Worm (Caenorhabditis elegans) whole organism, L2 larva: Measurements from ENCODE around the gene Y45F3A.9.

Experiments
- C34F6.9 ChIP-seq: fragments of 150-350 bp; optimal IDR thresholded peaks from 2 replicates; lab custom pipeline; 2014; ENCODE audit warnings: missing biosample characterization, missing genetic modification characterization
- F13H6.1 ChIP-seq: sonication (generic microtip); optimal IDR thresholded peaks from 2 replicates; lab custom pipeline; 2016; ENCODE audit warnings: missing genetic modification characterization, missing compliant biosample characterization
- R02D3.7 ChIP-seq: fragments of 150-350 bp; optimal IDR thresholded peaks from 2 replicates; lab custom pipeline; 2014; ENCODE audit warnings: missing biosample characterization, missing genetic modification characterization
- ZK546.5 ChIP-seq: sonication (generic microtip); optimal IDR thresholded peaks from 2 replicates; lab custom pipeline; 2017; ENCODE audit warnings: missing biosample characterization, missing genetic modification characterization
- alr-1 ChIP-seq: fragments of 150-350 bp; optimal IDR thresholded peaks from 2 replicates; lab custom pipeline; 2014; ENCODE audit warnings: missing biosample characterization, missing genetic modification characterization
- aly-2 ChIP-seq: fragments of 150-350 bp; optimal IDR thresholded peaks from 2 replicates; lab custom pipeline; 2014; ENCODE audit warnings: missing biosample characterization, missing genetic modification characterization
- ama-1 ChIP-seq: fragments of 150-350 bp; optimal IDR thresholded peaks from 2 replicates; lab custom pipeline; 2018; ENCODE audit warnings: inconsistent platforms
- blmp-1 ChIP-seq: sonication (generic microtip); optimal IDR thresholded peaks from 2 replicates; lab custom pipeline; 2017; ENCODE audit warnings: missing genetic modification characterization, mild to moderate bottlenecking, missing compliant biosample characterization, antibody characterized with exemption, moderate library complexity; ENCODE audit not compliant: insufficient read depth
- ceh-16 ChIP-seq: fragments of 150-350 bp; optimal IDR thresholded peaks from 2 replicates; lab custom pipeline; 2014; ENCODE audit warnings: missing biosample characterization, missing genetic modification characterization
- crh-2 ChIP-seq: sonication (generic microtip); optimal IDR thresholded peaks from 2 replicates; lab custom pipeline; 2017; ENCODE audit warnings: missing biosample characterization, missing genetic modification characterization
- dmd-4 ChIP-seq: sonication (generic microtip); optimal IDR thresholded peaks from 2 replicates; lab custom pipeline; 2017; ENCODE audit warnings: missing biosample characterization, missing genetic modification characterization
- egl-27 ChIP-seq: sonication (generic microtip); optimal IDR thresholded peaks from 3 replicates; lab custom pipeline; 2017; ENCODE audit warnings: missing biosample characterization, missing genetic modification reagents, missing genetic modification characterization
- elt-1 ChIP-seq: fragments of 150-350 bp; optimal IDR thresholded peaks from 2 replicates; lab custom pipeline; 2014; ENCODE audit warnings: missing biosample characterization, missing genetic modification characterization
- elt-3 ChIP-seq: sonication (generic microtip); optimal IDR thresholded peaks from 2 replicates; lab custom pipeline; 2017; ENCODE audit warnings: missing biosample characterization, missing genetic modification characterization
- fos-1 ChIP-seq: fragments of 150-350 bp; optimal IDR thresholded peaks from 2 replicates; lab custom pipeline; 2014; ENCODE audit warnings: missing biosample characterization, missing genetic modification characterization
- gmeb-1 ChIP-seq: fragments of 150-350 bp; optimal IDR thresholded peaks from 2 replicates; lab custom pipeline; 2014; ENCODE audit warnings: missing biosample characterization, missing genetic modification characterization
- lin-13 ChIP-seq: fragments of 150-350 bp; optimal IDR thresholded peaks from 2 replicates; lab custom pipeline; 2014; ENCODE audit warnings: missing biosample characterization, missing genetic modification reagents, missing genetic modification characterization
- lin-39 ChIP-seq: fragments of 150-350 bp; optimal IDR thresholded peaks from 2 replicates; lab custom pipeline; 2014; ENCODE audit warnings: missing biosample characterization, missing genetic modification reagents, missing genetic modification characterization
- lsy-2 ChIP-seq, 2 experiments: fragments of 150-350 bp in 1 of 2; sonication (generic microtip) in 1 of 2; optimal IDR thresholded peaks; 2 replicates each; lab custom pipeline; 2014 to 2017; ENCODE audit warnings: missing biosample characterization in 2 of 2, missing genetic modification characterization in 2 of 2
- mbf-1 ChIP-seq: sonication (generic microtip); optimal IDR thresholded peaks from 2 replicates; lab custom pipeline; 2017; ENCODE audit warnings: missing biosample characterization, missing genetic modification characterization
- mdl-1 ChIP-seq, 2 experiments: fragments of 150-350 bp in 1 of 2; sonication (generic microtip) in 1 of 2; optimal IDR thresholded peaks; 2 replicates each; lab custom pipeline; 2017; ENCODE audit warnings: missing biosample characterization in 2 of 2, missing genetic modification characterization in 2 of 2
- nhr-11 ChIP-seq: fragments of 150-350 bp; optimal IDR thresholded peaks from 2 replicates; lab custom pipeline; 2014; ENCODE audit warnings: missing biosample characterization, missing genetic modification characterization
- nhr-129 ChIP-seq: fragments of 150-350 bp; optimal IDR thresholded peaks from 2 replicates; lab custom pipeline; 2014; ENCODE audit warnings: missing biosample characterization, missing genetic modification characterization
- nhr-21 ChIP-seq: fragments of 150-350 bp; optimal IDR thresholded peaks from 2 replicates; lab custom pipeline; 2014; ENCODE audit warnings: missing biosample characterization, missing genetic modification characterization
- nhr-25 ChIP-seq: fragments of 150-350 bp; sonication (generic microtip); optimal IDR thresholded peaks from 3 replicates; lab custom pipeline; 2014; ENCODE audit warnings: missing biosample characterization, missing genetic modification characterization
- nhr-6 ChIP-seq: fragments of 150-350 bp; optimal IDR thresholded peaks from 2 replicates; lab custom pipeline; 2014; ENCODE audit warnings: missing biosample characterization, missing genetic modification characterization
- nhr-77 ChIP-seq: fragments of 150-350 bp; optimal IDR thresholded peaks from 2 replicates; lab custom pipeline; 2014; ENCODE audit warnings: missing biosample characterization, missing genetic modification characterization
- peb-1 ChIP-seq: fragments of 150-350 bp; optimal IDR thresholded peaks from 2 replicates; lab custom pipeline; 2014; ENCODE audit warnings: missing biosample characterization, missing genetic modification characterization
- sem-4 ChIP-seq: fragments of 150-350 bp; optimal IDR thresholded peaks from 2 replicates; lab custom pipeline; 2014; ENCODE audit warnings: missing biosample characterization, missing genetic modification reagents, missing genetic modification characterization
- skn-1 ChIP-seq: sonication (generic microtip); optimal IDR thresholded peaks from 2 replicates; lab custom pipeline; 2017; ENCODE audit warnings: missing biosample characterization, missing genetic modification characterization
- sma-3 ChIP-seq: sonication (generic microtip); optimal IDR thresholded peaks from 2 replicates; lab custom pipeline; 2016; ENCODE audit warnings: missing genetic modification reagents, missing genetic modification characterization, missing compliant biosample characterization
- sma-9 ChIP-seq, 2 experiments: fragments of 150-350 bp in 1 of 2; sonication (generic microtip) in 1 of 2; optimal IDR thresholded peaks; 2 replicates each; lab custom pipeline; 2014 to 2016; ENCODE audit warnings: missing genetic modification characterization in 2 of 2, mild to moderate bottlenecking in 1 of 2, missing biosample characterization in 1 of 2, missing compliant biosample characterization in 1 of 2, missing genetic modification reagents in 1 of 2, moderate library complexity in 1 of 2
- snpc-4 ChIP-seq: fragments of 150-350 bp; optimal IDR thresholded peaks from 2 replicates; lab custom pipeline; 2014; ENCODE audit warnings: missing biosample characterization, missing genetic modification characterization
- unc-39 ChIP-seq: fragments of 150-350 bp; optimal IDR thresholded peaks from 2 replicates; lab custom pipeline; 2014; ENCODE audit warnings: missing biosample characterization, missing genetic modification characterization
- unc-55 ChIP-seq: fragments of 150-350 bp; sonication (generic microtip); optimal IDR thresholded peaks from 3 replicates; lab custom pipeline; 2014; ENCODE audit warnings: missing biosample characterization, missing genetic modification reagents, missing genetic modification characterization
- unc-62 ChIP-seq: fragments of 150-350 bp; optimal IDR thresholded peaks from 2 replicates; lab custom pipeline; 2014; ENCODE audit warnings: missing biosample characterization, missing genetic modification reagents, missing genetic modification characterization
- zag-1 ChIP-seq: fragments of 150-350 bp; optimal IDR thresholded peaks from 2 replicates; lab custom pipeline; 2014; ENCODE audit warnings: missing biosample characterization, missing genetic modification characterization
- ztf-4 ChIP-seq: fragments of 150-350 bp; optimal IDR thresholded peaks from 2 replicates; lab custom pipeline; 2014; ENCODE audit warnings: missing biosample characterization, missing genetic modification characterization

Y45F3A.9 gene

DNA sequence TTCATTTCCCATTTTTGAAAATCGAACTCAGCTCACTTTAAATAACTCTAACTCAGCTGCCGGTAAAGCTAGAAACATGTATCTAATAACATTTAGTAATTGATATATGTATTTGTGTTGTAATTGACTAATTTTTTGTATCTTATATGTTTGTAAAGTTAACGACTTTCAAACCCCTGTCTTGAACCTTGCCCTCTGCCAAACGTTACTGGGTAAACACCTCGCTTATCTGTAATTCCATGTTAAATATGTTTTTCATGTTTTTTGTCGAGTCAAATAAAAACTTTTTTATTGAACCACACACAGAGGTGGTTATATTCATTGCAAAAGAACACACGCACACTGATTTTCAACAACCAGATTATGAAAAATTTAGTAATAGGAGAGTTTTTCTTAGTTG, 34.8 kb upstream of the Y45F3A.9 start:
- TF ChIP-seq nhr-25 (tag; lab: Kevin White, UChicago), result no peak
- peak; percentile 42 for TF ChIP-seq lin-39 (tag; lab: Kevin White, UChicago)
- TF ChIP-seq peb-1 (tag; lab: Kevin White, UChicago), result no peak
- no peak for TF ChIP-seq fos-1
- no peak for TF ChIP-seq unc-39 (tag; lab: Kevin White, UChicago)
- TF ChIP-seq crh-2 (tag; lab: Kevin White, UChicago), result peak; percentile 5

DNA sequence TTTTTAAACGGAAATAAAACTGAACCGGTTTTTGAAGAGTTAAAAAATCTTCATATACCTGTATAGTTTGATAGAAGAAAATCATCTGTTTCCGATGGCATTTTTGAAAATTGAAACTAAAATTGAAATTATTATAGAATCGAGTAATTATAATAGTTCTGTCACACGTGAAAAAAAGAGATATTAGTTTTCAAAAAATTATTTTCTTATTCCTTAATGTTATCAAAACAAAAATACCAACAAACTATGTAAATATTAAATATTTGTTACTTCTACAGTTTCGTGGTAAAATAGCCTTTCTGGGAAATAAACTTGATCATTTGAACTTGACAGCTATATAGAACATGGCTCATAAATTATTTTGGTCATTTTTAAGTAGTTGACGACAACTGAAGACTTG, 34.1 kb upstream of the Y45F3A.9 start, which contains the start of gene swt-4:
Gene swt-4, minus strand, starts transcription at position 101 of the 400 bp plus-strand sequence.
- TF ChIP-seq elt-3 (no peak), nhr-11 (tag; lab: Kevin White, UChicago) (no peak), zag-1 (tag; lab: Kevin White, UChicago) (no peak), sma-3 (GFP tag; lab: Kevin White, UChicago) (no peak), nhr-6 (tag; lab: Kevin White, UChicago) (no peak), mbf-1 (no peak)
- TF ChIP-seq, all 48 proteins: peak for 0

DNA sequence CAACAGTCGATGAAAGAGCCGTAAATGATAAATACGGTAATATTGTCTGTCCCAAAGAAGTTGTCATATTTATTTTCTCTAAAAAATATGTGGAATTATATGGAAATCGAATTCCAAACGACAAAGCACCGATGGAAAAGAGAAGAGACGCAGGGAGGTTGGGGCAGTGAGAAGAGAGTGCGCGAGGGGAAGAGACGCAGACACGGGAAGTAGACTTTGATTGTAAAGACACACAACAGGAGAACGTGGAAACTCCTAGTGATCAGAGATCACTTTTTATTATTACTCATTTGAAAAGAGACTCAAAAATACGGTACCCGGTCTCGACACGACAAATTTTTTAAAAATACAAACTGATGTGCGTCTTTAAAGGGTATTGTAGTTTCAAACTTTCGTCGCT, 33.4 kb upstream of the Y45F3A.9 start:
- TF ChIP-seq ceh-16 (tag; lab: Kevin White, UChicago), result no peak
- TF ChIP-seq lsy-2 (tag; optimal IDR thresholded peaks at IDR 0.05; lab: Kevin White, UChicago), result peak; percentile 18 to 71
- TF ChIP-seq sma-9 (GFP tag; optimal IDR thresholded peaks at IDR 0.05; lab: Kevin White, UChicago), result peak; percentile 74
- no peak for TF ChIP-seq sma-9 (tag; optimal IDR thresholded peaks at IDR 0.05; lab: Kevin White, UChicago)
- TF ChIP-seq skn-1 (tag; lab: Kevin White, UChicago), result no peak
- TF ChIP-seq nhr-25 (tag; lab: Kevin White, UChicago), result peak; percentile 24
- no peak for TF ChIP-seq peb-1 (tag; lab: Kevin White, UChicago)
- TF ChIP-seq blmp-1 (tag; lab: Kevin White, UChicago), result no peak
- TF ChIP-seq alr-1, result no peak
- peak; percentile 21 for TF ChIP-seq nhr-21
- TF ChIP-seq snpc-4 (tag; lab: Kevin White, UChicago), result no peak
- TF ChIP-seq mdl-1 (tag; optimal IDR thresholded peaks at IDR 0.05; lab: Kevin White, UChicago), result peak in 1 of 2 experiments; percentile 27
- no peak for TF ChIP-seq ztf-4 (tag; lab: Kevin White, UChicago)
- peak; percentile 73 for TF ChIP-seq crh-2 (tag; lab: Kevin White, UChicago)
- TF ChIP-seq F13H6.1 (tag; lab: Kevin White, UChicago), result peak; percentile 56
- TF ChIP-seq sem-4, result no peak
- peak; percentile 1 for TF ChIP-seq gmeb-1 (tag; lab: Kevin White, UChicago)
- peak; percentile 43 for TF ChIP-seq unc-55
- peak; percentile 41 for TF ChIP-seq C34F6.9
- TF ChIP-seq ZK546.5 (tag; lab: Kevin White, UChicago), result no peak

DNA sequence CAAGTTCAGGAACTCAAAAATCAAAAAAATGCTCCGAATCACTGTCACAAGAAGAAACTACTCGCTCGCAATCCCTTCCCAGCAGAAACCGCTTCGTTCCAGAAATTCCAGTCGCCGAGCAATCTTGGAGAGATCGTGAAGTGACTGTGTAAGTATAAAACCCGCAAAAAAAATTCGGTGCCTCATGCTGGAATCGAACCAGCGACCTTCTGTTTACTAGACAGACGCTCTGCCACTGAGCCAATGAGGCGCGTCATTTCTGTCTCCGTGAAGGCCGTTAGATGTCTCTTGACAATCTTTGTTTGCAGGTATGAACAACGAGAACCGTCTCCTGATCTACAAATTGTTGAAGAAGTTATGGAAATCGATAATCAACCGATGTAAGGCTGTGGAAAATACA, 29.6 kb upstream of the Y45F3A.9 start:
- peak; percentile 12 for TF ChIP-seq unc-55
- TF ChIP-seq sma-3 (GFP tag; lab: Kevin White, UChicago), result peak; percentile 41
- TF ChIP-seq lin-39 (tag; lab: Kevin White, UChicago), result no peak
- TF ChIP-seq lsy-2 (tag; optimal IDR thresholded peaks at IDR 0.05; lab: Kevin White, UChicago), result peak in 1 of 2 experiments; percentile 47
- no peak for TF ChIP-seq dmd-4 (tag; lab: Kevin White, UChicago)
- TF ChIP-seq nhr-129 (tag; lab: Kevin White, UChicago), result peak; percentile 73
- TF ChIP-seq C34F6.9, result peak; percentile 26
- TF ChIP-seq zag-1 (tag; lab: Kevin White, UChicago), result no peak
- TF ChIP-seq snpc-4 (tag; lab: Kevin White, UChicago), result no peak
- TF ChIP-seq nhr-77 (tag; lab: Kevin White, UChicago), result no peak
- no peak for TF ChIP-seq mbf-1
- TF ChIP-seq crh-2 (tag; lab: Kevin White, UChicago), result no peak
- no peak for TF ChIP-seq elt-3
- peak; percentile 47 for TF ChIP-seq fos-1
- TF ChIP-seq elt-1 (tag; lab: Kevin White, UChicago), result no peak
- TF ChIP-seq nhr-21, result peak; percentile 17
- TF ChIP-seq aly-2 (tag; lab: Kevin White, UChicago), result no peak
- TF ChIP-seq sma-9 (GFP tag; optimal IDR thresholded peaks at IDR 0.05; lab: Kevin White, UChicago), result peak; percentile 22
- TF ChIP-seq sma-9 (tag; optimal IDR thresholded peaks at IDR 0.05; lab: Kevin White, UChicago), result no peak
- no peak for TF ChIP-seq ceh-16 (tag; lab: Kevin White, UChicago)
- TF ChIP-seq lin-13, result peak; percentile 2
- no peak for TF ChIP-seq R02D3.7 (tag; lab: Kevin White, UChicago)
- TF ChIP-seq gmeb-1 (tag; lab: Kevin White, UChicago), result peak; percentile 39
- TF ChIP-seq mdl-1 (tag; optimal IDR thresholded peaks at IDR 0.05; lab: Kevin White, UChicago), result no peak
- no peak for TF ChIP-seq nhr-6 (tag; lab: Kevin White, UChicago)
- no peak for TF ChIP-seq blmp-1 (tag; lab: Kevin White, UChicago)
- TF ChIP-seq ama-1 (lab: Kevin White, UChicago), result no peak
- no peak for TF ChIP-seq unc-62 (GFP tag; lab: Kevin White, UChicago)
- TF ChIP-seq egl-27, result no peak
- TF ChIP-seq F13H6.1 (tag; lab: Kevin White, UChicago), result peak; percentile 10
- peak; percentile 17 for TF ChIP-seq nhr-25 (tag; lab: Kevin White, UChicago)
- no peak for TF ChIP-seq ztf-4 (tag; lab: Kevin White, UChicago)
